Fruit fly (Drosophila melanogaster): ENCODE results near the gene Ube4A.

Ube4A gene

DNA sequence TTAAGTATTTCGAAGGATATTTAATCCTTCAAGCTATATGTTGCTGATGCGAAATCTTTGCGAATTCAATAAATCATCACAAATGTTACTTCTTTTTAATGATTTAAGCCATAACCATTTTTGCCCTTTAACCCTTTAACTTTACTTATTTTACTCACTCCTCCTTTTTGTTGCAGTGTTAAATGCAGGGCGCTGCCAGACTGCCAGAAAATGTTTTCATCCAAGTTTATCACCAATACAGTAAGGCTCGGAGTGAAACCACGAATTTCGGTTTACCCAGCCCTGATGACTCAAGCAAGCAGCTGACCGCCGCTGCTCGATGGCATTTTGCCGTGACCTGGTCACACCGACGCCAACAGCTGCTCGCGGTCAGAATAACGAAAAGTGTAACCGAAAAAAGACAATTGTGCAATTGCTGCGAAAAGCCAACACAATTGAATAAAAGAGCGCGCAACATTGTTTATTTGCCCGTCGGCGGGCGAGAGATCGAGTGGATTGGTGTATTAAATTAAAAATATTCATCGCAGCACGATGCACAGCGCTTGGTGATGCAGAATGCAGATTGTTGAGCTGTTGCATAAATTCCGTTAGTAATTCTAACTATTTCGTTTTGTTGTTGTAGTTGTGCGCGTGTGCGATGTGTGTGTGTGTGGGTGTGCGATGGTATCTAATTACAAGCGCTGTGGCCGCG is 47.5 kb upstream of the Ube4A start, which contains the start of gene CG11050 (continued):
- TF ChIP-seq CG7963 (GFP tag; IDR thresholded peaks at IDR 0.05; ENCODE audit: partially characterized antibody), result no peak; the same call in 2 of the 3 replicates
- TF ChIP-seq grn (GFP tag; optimal IDR thresholded peaks at IDR 0.05), result no peak
- TF ChIP-seq CG1647 (GFP tag; optimal IDR thresholded peaks at IDR 0.05), result peak; percentile 73
- TF ChIP-seq CG2120 (GFP tag; optimal IDR thresholded peaks at IDR 0.05), result peak; percentile 91
- TF ChIP-seq CG4617 (GFP tag; optimal IDR thresholded peaks at IDR 0.05; ENCODE audit: borderline replicate concordance), result peak; percentile 66
- peak; percentile 78 for TF ChIP-seq CG10654 (GFP tag; optimal IDR thresholded peaks at IDR 0.05)
- TF ChIP-seq CG10274 (GFP tag; optimal IDR thresholded peaks at IDR 0.05), result no peak
- TF ChIP-seq pan (optimal IDR thresholded peaks at IDR 0.05), result no peak
- peak in 1 of 2 experiments; percentile 83 for TF ChIP-seq pan (GFP tag; optimal IDR thresholded peaks at IDR 0.05 in 1 of 2, IDR thresholded peaks at IDR 0.05 in 1 of 2)
- peak; percentile 42 for TF ChIP-seq MTF-1 (GFP tag; optimal IDR thresholded peaks at IDR 0.05; ENCODE audit: borderline replicate concordance)
- peak; percentile 64 for TF ChIP-seq CrebB (tag; optimal IDR thresholded peaks at IDR 0.05)
- TF ChIP-seq fd3F (GFP tag; optimal IDR thresholded peaks at IDR 0.05), result peak; percentile 20
- TF ChIP-seq sens (GFP tag), result peak; percentile 91
- TF ChIP-seq Mes4 (GFP tag; optimal IDR thresholded peaks at IDR 0.05), result peak; percentile 69
- TF ChIP-seq B-H2 (GFP tag; optimal IDR thresholded peaks at IDR 0.05), result peak; percentile 58
- TF ChIP-seq CG4360 (GFP tag; IDR thresholded peaks at IDR 0.05), result peak; percentile 13; the same call in 1 of the 2 replicates
- no peak for TF ChIP-seq hb (GFP tag; IDR thresholded peaks at IDR 0.05; ENCODE audit: partially characterized antibody)
- TF ChIP-seq D19A (tag; optimal IDR thresholded peaks at IDR 0.05), result peak; percentile 60
- TF ChIP-seq CG18011 (GFP tag; optimal IDR thresholded peaks at IDR 0.05), result peak; percentile 60
- TF ChIP-seq Trl (optimal IDR thresholded peaks at IDR 0.05), result no peak
- TF ChIP-seq Trl (GFP tag; optimal IDR thresholded peaks at IDR 0.05), result peak; percentile 82
- peak; percentile 94 for TF ChIP-seq Hmr (GFP tag; optimal IDR thresholded peaks at IDR 0.05)
- TF ChIP-seq CG4424 (GFP tag; optimal IDR thresholded peaks at IDR 0.05), result peak; percentile 80
- TF ChIP-seq ssp (GFP tag; IDR thresholded peaks at IDR 0.05), result peak; percentile 43
- peak; percentile 67 for TF ChIP-seq CG17361 (GFP tag; IDR thresholded peaks at IDR 0.05)
- peak; percentile 72 for TF ChIP-seq CG10366 (GFP tag; IDR thresholded peaks at IDR 0.05)
- TF ChIP-seq CG12391 (tag; optimal IDR thresholded peaks at IDR 0.05), result peak; percentile 81
- TF ChIP-seq CG6175 (GFP tag; IDR thresholded peaks at IDR 0.05), result peak; percentile 54; the same call in 1 of the 3 replicates
- peak; percentile 70 for TF ChIP-seq MESR4 (GFP tag; optimal IDR thresholded peaks at IDR 0.05)
- peak; percentile 66 for TF ChIP-seq CG8765 (GFP tag; IDR thresholded peaks at IDR 0.05)
- TF ChIP-seq CG9797 (GFP tag; optimal IDR thresholded peaks at IDR 0.05), result peak; percentile 95
- peak; percentile 99 for TF ChIP-seq Lhr (GFP tag; optimal IDR thresholded peaks at IDR 0.05)
- peak; percentile 36 for TF ChIP-seq CG9437 (GFP tag; optimal IDR thresholded peaks at IDR 0.05)
- peak; percentile 6 for TF ChIP-seq tup (GFP tag; optimal IDR thresholded peaks at IDR 0.05)
- peak; percentile 33 for TF ChIP-seq run (tag; optimal IDR thresholded peaks at IDR 0.05)
- TF ChIP-seq tap (tag; optimal IDR thresholded peaks at IDR 0.05), result peak; percentile 39
- TF ChIP-seq ro (GFP tag; IDR thresholded peaks at IDR 0.05), result no peak
- peak; percentile 8; the same call in 1 of the 3 replicates for TF ChIP-seq CG7357 (GFP tag; IDR thresholded peaks at IDR 0.05)
- TF ChIP-seq stwl (tag; optimal IDR thresholded peaks at IDR 0.05), result peak; percentile 96
- peak; percentile 84 for TF ChIP-seq CG7786 (GFP tag; optimal IDR thresholded peaks at IDR 0.05)
- no peak for TF ChIP-seq CG1832 (GFP tag; optimal IDR thresholded peaks at IDR 0.05)
- peak; percentile 77 for TF ChIP-seq ind (GFP tag; optimal IDR thresholded peaks at IDR 0.05)
- peak; percentile 72 for TF ChIP-seq CTCF (GFP tag; optimal IDR thresholded peaks at IDR 0.05)
- TF ChIP-seq seq (GFP tag; IDR thresholded peaks at IDR 0.05), result 0 out of 2 replicates have a peak, but pooled peaks have one; percentile 35
- peak; percentile 35 for TF ChIP-seq dmrt11E (tag; optimal IDR thresholded peaks at IDR 0.05)
- TF ChIP-seq CG14014 (GFP tag; IDR thresholded peaks at IDR 0.05), result peak; percentile 78
- peak; percentile 69; the same call in 3 of the 4 replicates for TF ChIP-seq Dll (GFP tag; IDR thresholded peaks at IDR 0.05; ENCODE audit: partially characterized antibody)
- TF ChIP-seq fd96Cb (tag; optimal IDR thresholded peaks at IDR 0.05), result peak; percentile 50
- peak; percentile 42 for TF ChIP-seq tio (GFP tag; optimal IDR thresholded peaks at IDR 0.05)
- peak; percentile 57 for TF ChIP-seq CG17912 (GFP tag; optimal IDR thresholded peaks at IDR 0.05)
